Fruit fly (Drosophila melanogaster) whole organism, adult: ENCODE data around the gene Wnt4.

Source experiments
- CG11617 ChIP-seq: fragments of 200-800 bp; sonication (Bioruptor generic); optimal IDR thresholded peaks from 2 replicates; lab custom pipeline; 2017; ENCODE audit warnings: mild to moderate bottlenecking, missing biosample characterization, missing genetic modification reagents, missing genetic modification characterization
- CG12768 ChIP-seq: fragments of 200-800 bp; sonication (Bioruptor generic); optimal IDR thresholded peaks from 2 replicates; lab custom pipeline; 2017; ENCODE audit warnings: missing biosample characterization, missing genetic modification characterization, mild to moderate bottlenecking, moderate library complexity, missing genetic modification reagents
- CG1620 ChIP-seq: fragments of 200-800 bp; sonication (Bioruptor generic); optimal IDR thresholded peaks from 2 replicates; lab custom pipeline; 2016; ENCODE audit warnings: missing biosample characterization, missing genetic modification characterization
- CG33017 ChIP-seq: fragments of 200-800 bp; sonication (Bioruptor generic); optimal IDR thresholded peaks from 2 replicates; lab custom pipeline; 2018; ENCODE audit warnings: missing biosample characterization, mild to moderate bottlenecking, missing genetic modification characterization, moderate library complexity
- CG5204 ChIP-seq: fragments of 200-800 bp; sonication (Bioruptor generic); optimal IDR thresholded peaks from 2 replicates; lab custom pipeline; 2016; ENCODE audit warnings: missing biosample characterization, missing genetic modification characterization
- Clk ChIP-seq: fragments of 200-800 bp; sonication (Bioruptor generic); optimal IDR thresholded peaks from 2 replicates; lab custom pipeline; 2017; ENCODE audit warnings: missing biosample characterization, missing genetic modification characterization
- Crg-1 ChIP-seq: fragments of 200-800 bp; sonication (Bioruptor generic); optimal IDR thresholded peaks from 2 replicates; lab custom pipeline; 2016; ENCODE audit warnings: missing biosample characterization, missing genetic modification characterization
- Hr96 ChIP-seq: fragments of 200-800 bp; sonication (Bioruptor generic); optimal IDR thresholded peaks from 2 replicates; lab custom pipeline; 2016; ENCODE audit warnings: missing biosample characterization, missing genetic modification characterization
- bab1 ChIP-seq: fragments of 200-800 bp; sonication (Bioruptor generic); optimal IDR thresholded peaks from 3 replicates; lab custom pipeline; 2019; ENCODE audit warnings: missing biosample characterization, mild to moderate bottlenecking, missing genetic modification characterization, moderate library complexity
- cic ChIP-seq: fragments of 200-800 bp; sonication (Bioruptor generic); optimal IDR thresholded peaks from 2 replicates; lab custom pipeline; 2017; ENCODE audit warnings: missing biosample characterization, mild to moderate bottlenecking, missing genetic modification characterization, moderate library complexity
- kay ChIP-seq: fragments of 200-800 bp; sonication (Bioruptor generic); peaks from one replicate; lab custom pipeline; 2016; ENCODE audit warnings: missing biosample characterization, missing genetic modification characterization, borderline replicate concordance
- pad ChIP-seq: fragments of 200-800 bp; sonication (Bioruptor generic); optimal IDR thresholded peaks from 3 replicates; lab custom pipeline; 2017; ENCODE audit warnings: missing biosample characterization, missing genetic modification characterization, mild to moderate bottlenecking, moderate library complexity, missing genetic modification reagents
- tj ChIP-seq: fragments of 200-800 bp; sonication (Bioruptor generic); optimal IDR thresholded peaks from 3 replicates; lab custom pipeline; 2017; ENCODE audit warnings: missing biosample characterization, mild to moderate bottlenecking, missing genetic modification characterization, moderate library complexity
- toe ChIP-seq: fragments of 200-800 bp; sonication (Bioruptor generic); optimal IDR thresholded peaks from 2 replicates; lab custom pipeline; 2016; ENCODE audit warnings: missing biosample characterization, missing genetic modification characterization

DNA sequence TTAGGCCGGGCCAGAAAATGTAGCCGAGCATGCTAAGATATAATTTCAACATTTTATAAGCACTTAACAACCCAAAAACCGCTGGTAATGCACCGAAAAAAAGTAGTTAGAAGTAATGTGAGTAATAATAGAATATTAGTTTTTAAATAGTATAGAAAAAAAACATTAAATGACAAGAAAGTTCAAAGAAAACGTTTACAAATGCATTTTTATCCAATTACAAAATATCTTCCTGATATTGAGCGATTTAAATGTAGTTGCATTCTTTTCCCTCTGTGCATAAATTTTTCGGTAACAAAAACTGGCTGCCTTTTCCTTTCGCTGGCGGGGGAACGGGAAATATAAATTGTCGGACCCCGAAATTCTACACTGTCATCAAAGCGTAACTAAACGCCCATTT is 25.8 kb upstream of the Wnt4 start:
- TF ChIP-seq kay: no peak
- no peak for TF ChIP-seq tj (GFP tag; lab: Kevin White, UChicago)
- TF ChIP-seq pad (GFP tag; lab: Kevin White, UChicago): no peak
- TF ChIP-seq bab1: no peak
- no peak for TF ChIP-seq CG12768
- TF ChIP-seq Clk (GFP tag; lab: Kevin White, UChicago): no peak
- TF ChIP-seq Crg-1 (GFP tag; lab: Kevin White, UChicago): no peak
- no peak for TF ChIP-seq Hr96 (GFP tag; lab: Kevin White, UChicago)
- TF ChIP-seq cic (GFP tag; lab: Kevin White, UChicago): no peak
- no peak for TF ChIP-seq CG1620 (GFP tag; lab: Kevin White, UChicago)
- no peak for TF ChIP-seq toe (GFP tag; lab: Kevin White, UChicago)
- no peak for TF ChIP-seq CG5204
- no peak for TF ChIP-seq CG33017 (tag; lab: Kevin White, UChicago)
- no peak for TF ChIP-seq CG11617 (GFP tag; lab: Kevin White, UChicago)
